Fruit fly (Drosophila melanogaster) whole organism, embryonic: ENCODE measurements around the gene CG45218.

Source experiments
- Abd-B ChIP-seq: fragments of 200-800 bp; sonication (Bioruptor generic); optimal IDR thresholded peaks from 2 replicates; lab custom pipeline; 2018; ENCODE audit warnings: missing biosample characterization, mild to moderate bottlenecking, missing genetic modification characterization, moderate library complexity
- Atf-2 ChIP-seq: fragments of 200-800 bp; sonication (Bioruptor generic); optimal IDR thresholded peaks from 2 replicates; lab custom pipeline; 2016; ENCODE audit warnings: missing biosample characterization, missing genetic modification characterization
- CG1024 ChIP-seq: fragments of 200-800 bp; sonication (Bioruptor generic); IDR thresholded peaks from 2 replicates; pipeline ENCODE4 v1.3.6; 2022; ENCODE audit warnings: missing biosample characterization, missing genetic modification characterization
- CG11695 ChIP-seq: fragments of 200-800 bp; sonication (Bioruptor generic); IDR thresholded peaks from 3 replicates; pipeline ENCODE4 v1.3.6; 2022; ENCODE audit warnings: missing biosample characterization, missing genetic modification characterization
- CG12219 ChIP-seq: fragments of 200-800 bp; sonication (Bioruptor generic); optimal IDR thresholded peaks from 3 replicates; lab custom pipeline; 2018; ENCODE audit warnings: missing biosample characterization, mild to moderate bottlenecking, missing genetic modification characterization
- CG12236 ChIP-seq: fragments of 200-800 bp; sonication (Bioruptor generic); optimal IDR thresholded peaks from 2 replicates; lab custom pipeline; 2016; ENCODE audit warnings: missing biosample characterization, missing genetic modification characterization
- CG12744 ChIP-seq: fragments of 200-800 bp; sonication (Bioruptor generic); optimal IDR thresholded peaks from 2 replicates; lab custom pipeline; 2016; ENCODE audit warnings: missing biosample characterization, missing genetic modification characterization
- CG13296 ChIP-seq: fragments of 200-800 bp; sonication (Bioruptor generic); optimal IDR thresholded peaks from 3 replicates; lab custom pipeline; 2018; ENCODE audit warnings: missing biosample characterization, mild to moderate bottlenecking, missing genetic modification characterization
- CG1603 ChIP-seq: fragments of 200-800 bp; sonication (Bioruptor generic); optimal IDR thresholded peaks from 2 replicates; lab custom pipeline; 2019; ENCODE audit warnings: missing biosample characterization, mild to moderate bottlenecking, missing genetic modification characterization, moderate library complexity
- CG17186 ChIP-seq: fragments of 200-800 bp; sonication (Bioruptor generic); optimal IDR thresholded peaks from 3 replicates; lab custom pipeline; 2017; ENCODE audit warnings: missing biosample characterization, missing genetic modification reagents, missing genetic modification characterization
- CG17359 ChIP-seq: fragments of 200-800 bp; sonication (Bioruptor generic); optimal IDR thresholded peaks from 3 replicates; lab custom pipeline; 2018; ENCODE audit warnings: missing biosample characterization, mild to moderate bottlenecking, missing genetic modification characterization, moderate library complexity
- CG2116 ChIP-seq: fragments of 200-800 bp; sonication (Bioruptor generic); optimal IDR thresholded peaks from 3 replicates; lab custom pipeline; 2018; ENCODE audit warnings: missing biosample characterization, mild to moderate bottlenecking, missing genetic modification characterization
- CG2202 ChIP-seq: fragments of 200-800 bp; sonication (Bioruptor generic); optimal IDR thresholded peaks from 2 replicates; lab custom pipeline; 2018; ENCODE audit warnings: missing biosample characterization, mild to moderate bottlenecking, missing genetic modification characterization
- CG3065 ChIP-seq: fragments of 200-800 bp; sonication (Bioruptor generic); optimal IDR thresholded peaks from 2 replicates; lab custom pipeline; 2016; ENCODE audit warnings: missing biosample characterization, missing genetic modification characterization
- CG33557 ChIP-seq: fragments of 200-800 bp; sonication (Bioruptor generic); optimal IDR thresholded peaks from 2 replicates; lab custom pipeline; 2019; ENCODE audit warnings: missing biosample characterization, mild to moderate bottlenecking, missing genetic modification characterization, moderate library complexity
- CG4404 ChIP-seq: fragments of 200-800 bp; sonication (Bioruptor generic); IDR thresholded peaks from 2 replicates; pipeline ENCODE4 v1.3.6; 2022; ENCODE audit warnings: missing biosample characterization, missing genetic modification characterization
- CG4617 ChIP-seq: fragments of 200-800 bp; sonication (Bioruptor generic); optimal IDR thresholded peaks from 3 replicates; lab custom pipeline; 2016; ENCODE audit warnings: missing biosample characterization, missing genetic modification characterization, borderline replicate concordance
- CG6689 ChIP-seq: fragments of 200-800 bp; sonication (Bioruptor generic); IDR thresholded peaks from 2 replicates; pipeline ENCODE4 v1.3.6; 2022; ENCODE audit warnings: missing biosample characterization, missing genetic modification characterization
- CG6813 ChIP-seq: fragments of 200-800 bp; sonication (Bioruptor generic); optimal IDR thresholded peaks from 2 replicates; lab custom pipeline; 2017; ENCODE audit warnings: missing biosample characterization, missing genetic modification characterization, mild to moderate bottlenecking, moderate library complexity, missing genetic modification reagents
- CG7357 ChIP-seq: fragments of 200-800 bp; sonication (Bioruptor generic); IDR thresholded peaks from 3 replicates; pipeline ENCODE4 v1.3.6; 2022; ENCODE audit warnings: missing biosample characterization, missing genetic modification characterization
- Dll ChIP-seq: fragments of 200-800 bp; sonication (Bioruptor generic); IDR thresholded peaks from 4 replicates; pipeline ENCODE4 v1.3.6; 2022; ENCODE audit warnings: missing biosample characterization, missing genetic modification characterization; ENCODE audit not compliant: partially characterized antibody
- Dref ChIP-seq: fragments of 200-800 bp; sonication (Bioruptor generic); IDR thresholded peaks from 2 replicates; pipeline ENCODE4 v1.3.6; 2022; ENCODE audit warnings: missing biosample characterization, missing genetic modification characterization
- ERR ChIP-seq: fragments of 200-800 bp; sonication (Bioruptor generic); optimal IDR thresholded peaks from 2 replicates; lab custom pipeline; 2016; ENCODE audit warnings: missing biosample characterization, missing genetic modification characterization
- Gug ChIP-seq: fragments of 200-800 bp; sonication (Bioruptor generic); IDR thresholded peaks from 4 replicates; pipeline ENCODE4 v1.3.6; 2022; ENCODE audit warnings: missing biosample characterization, missing genetic modification characterization
- HHEX ChIP-seq: fragments of 200-800 bp; sonication (Bioruptor generic); optimal IDR thresholded peaks from 3 replicates; lab custom pipeline; 2017; ENCODE audit warnings: missing biosample characterization, mild to moderate bottlenecking, missing genetic modification characterization, missing genetic modification reagents
- MBD-R2 ChIP-seq: fragments of 200-800 bp; sonication (Bioruptor generic); IDR thresholded peaks from 2 replicates; pipeline ENCODE4 v1.3.6; 2022; ENCODE audit warnings: missing biosample characterization, missing genetic modification characterization
- Med ChIP-seq: fragments of 200-800 bp; sonication (Bioruptor generic); peaks from one replicate; lab custom pipeline; 2016; ENCODE audit warnings: missing biosample characterization, missing genetic modification characterization, mild to moderate bottlenecking, inconsistent platforms, moderate library complexity
- Rfx ChIP-seq: fragments of 200-800 bp; sonication (Bioruptor generic); IDR thresholded peaks from 2 replicates; pipeline ENCODE4 v1.3.6; 2022; ENCODE audit warnings: missing biosample characterization, missing genetic modification characterization
- Sin3A ChIP-seq: fragments of >200 bp; optimal IDR thresholded peaks from 2 replicates; lab custom pipeline; 2018
- Xrp1 ChIP-seq: fragments of 200-800 bp; sonication (Bioruptor generic); IDR thresholded peaks from 2 replicates; pipeline ENCODE4 v1.3.6; 2022; ENCODE audit warnings: missing biosample characterization, missing genetic modification characterization
- ato ChIP-seq: fragments of 200-800 bp; sonication (Bioruptor generic); IDR thresholded peaks from 2 replicates; pipeline ENCODE4 v1.3.6; 2022; ENCODE audit warnings: missing biosample characterization, missing genetic modification characterization; ENCODE audit not compliant: partially characterized antibody
- bbx ChIP-seq: fragments of 200-800 bp; sonication (Bioruptor generic); IDR thresholded peaks from 2 replicates; pipeline ENCODE4 v1.3.6; 2022; ENCODE audit warnings: missing biosample characterization, missing genetic modification characterization; ENCODE audit not compliant: partially characterized antibody
- caup ChIP-seq: fragments of 200-800 bp; sonication (Bioruptor generic); optimal IDR thresholded peaks from 3 replicates; lab custom pipeline; 2017; ENCODE audit warnings: missing biosample characterization, mild to moderate bottlenecking, missing genetic modification characterization, moderate library complexity; ENCODE audit not compliant: severe bottlenecking
- chinmo ChIP-seq: fragments of 200-800 bp; sonication (Bioruptor generic); IDR thresholded peaks from 4 replicates; pipeline ENCODE4 v1.3.6; 2022; ENCODE audit warnings: missing biosample characterization, missing genetic modification characterization; ENCODE audit not compliant: partially characterized antibody
- disco-r ChIP-seq: fragments of 200-800 bp; sonication (Bioruptor generic); optimal IDR thresholded peaks from 2 replicates; lab custom pipeline; 2016; ENCODE audit warnings: missing biosample characterization, missing genetic modification characterization
- emc ChIP-seq: fragments of 200-800 bp; sonication (Bioruptor generic); optimal IDR thresholded peaks from 2 replicates; lab custom pipeline; 2016; ENCODE audit warnings: missing biosample characterization, missing genetic modification characterization
- eve ChIP-seq, 2 experiments: fragments of >200 bp; optimal IDR thresholded peaks; 2 replicates each; lab custom pipeline; 2017; ENCODE audit warnings: missing biosample characterization in 2 of 2, missing genetic modification characterization in 2 of 2
- exex ChIP-seq: fragments of 200-800 bp; sonication (Bioruptor generic); optimal IDR thresholded peaks from 4 replicates; lab custom pipeline; 2018; ENCODE audit warnings: missing biosample characterization, mild to moderate bottlenecking, missing genetic modification characterization, moderate library complexity
- ftz-f1 ChIP-seq: fragments of 200-800 bp; sonication (Bioruptor generic); optimal IDR thresholded peaks from 2 replicates; lab custom pipeline; 2016; ENCODE audit warnings: missing biosample characterization, missing genetic modification characterization
- gfzf ChIP-seq: fragments of 200-800 bp; sonication (Bioruptor generic); optimal IDR thresholded peaks from 2 replicates; lab custom pipeline; 2016; ENCODE audit warnings: missing biosample characterization, mild to moderate bottlenecking, missing genetic modification characterization, moderate library complexity
- jigr1 ChIP-seq: fragments of 200-800 bp; sonication (Bioruptor generic); IDR thresholded peaks from 3 replicates; pipeline ENCODE4 v1.3.6; 2022; ENCODE audit warnings: missing biosample characterization, missing genetic modification characterization
- lbe ChIP-seq: fragments of 200-800 bp; sonication (Bioruptor generic); optimal IDR thresholded peaks from 2 replicates; lab custom pipeline; 2016; ENCODE audit warnings: missing biosample characterization, mild to moderate bottlenecking, missing genetic modification characterization
- nau ChIP-seq: fragments of 200-800 bp; sonication (Bioruptor generic); optimal IDR thresholded peaks from 3 replicates; lab custom pipeline; 2017; ENCODE audit warnings: missing biosample characterization, mild to moderate bottlenecking, missing genetic modification characterization, missing genetic modification reagents
- org-1 ChIP-seq: fragments of 200-800 bp; sonication (Bioruptor generic); optimal IDR thresholded peaks from 2 replicates; lab custom pipeline; 2017; ENCODE audit warnings: missing biosample characterization, missing genetic modification characterization
- pum ChIP-seq: fragments of 200-800 bp; sonication (Bioruptor generic); optimal IDR thresholded peaks from 2 replicates; lab custom pipeline; 2016; ENCODE audit warnings: missing biosample characterization, missing genetic modification characterization
- pzg ChIP-seq: fragments of 200-800 bp; sonication (Bioruptor generic); optimal IDR thresholded peaks from 3 replicates; lab custom pipeline; 2018; ENCODE audit warnings: missing biosample characterization, mild to moderate bottlenecking, missing genetic modification characterization, moderate library complexity
- schlank ChIP-seq: fragments of 200-800 bp; sonication (Bioruptor generic); optimal IDR thresholded peaks from 2 replicates; lab custom pipeline; 2018; ENCODE audit warnings: missing biosample characterization, mild to moderate bottlenecking, missing genetic modification characterization
- ttk ChIP-seq: fragments of 200-800 bp; sonication (Bioruptor generic); IDR thresholded peaks from 2 replicates; pipeline ENCODE4 v2.1.2; 2022; ENCODE audit warnings: missing biosample characterization, missing genetic modification characterization
- zfh2 ChIP-seq: fragments of 200-800 bp; sonication (Bioruptor generic); optimal IDR thresholded peaks from 2 replicates; lab custom pipeline; 2016; ENCODE audit warnings: missing biosample characterization, missing genetic modification characterization

Gene CG45218

dm6 chr3R:15328083-15328779 is 37.6 kb upstream of the CG45218 start, which contains the start of the genes CG6236 and ea (continued):
- TF ChIP-seq pum (GFP tag; lab: Kevin White, UChicago) (no peak), jigr1 (GFP tag; lab: Robert Waterston, UW) (no peak), lbe (GFP tag; lab: Kevin White, UChicago) (no peak), pzg (GFP tag; lab: Kevin White, UChicago) (peak; percentile 79), CG33557 (GFP tag; lab: Kevin White, UChicago) (no peak), CG12744 (GFP tag; lab: Kevin White, UChicago) (no peak), nau (GFP tag; lab: Kevin White, UChicago) (no peak), org-1 (GFP tag; lab: Kevin White, UChicago) (no peak), CG13296 (GFP tag; lab: Kevin White, UChicago) (peak; percentile 1), CG1603 (tag; lab: Kevin White, UChicago) (peak; percentile 4), ERR (GFP tag; lab: Kevin White, UChicago) (no peak), ato (GFP tag; lab: Robert Waterston, UW) (no peak), Med (GFP tag; lab: Kevin White, UChicago) (peak; percentile 43), gfzf (GFP tag; lab: Kevin White, UChicago) (peak; percentile 78), ttk (GFP tag; lab: Robert Waterston, UW) (no peak), CG7357 (GFP tag; lab: Robert Waterston, UW) (no peak), exex (tag; lab: Kevin White, UChicago) (no peak), HHEX (GFP tag; lab: Kevin White, UChicago) (no peak), zfh2 (GFP tag; lab: Kevin White, UChicago) (no peak), Rfx (GFP tag; lab: Robert Waterston, UW) (no peak), schlank (tag; lab: Kevin White, UChicago) (no peak), chinmo (GFP tag; lab: Robert Waterston, UW) (no peak), eve (GFP tag; optimal IDR thresholded peaks at IDR 0.05; lab: Kevin White, UChicago) (no peak), CG2202 (tag; lab: Kevin White, UChicago) (no peak), CG17186 (GFP tag; lab: Kevin White, UChicago) (peak; percentile 36), Atf-2 (GFP tag; lab: Kevin White, UChicago) (no peak), Dref (GFP tag; lab: Robert Waterston, UW) (no peak), CG11695 (GFP tag; lab: Robert Waterston, UW) (no peak)

- TF ChIP-seq CG17186 (GFP tag; lab: Kevin White, UChicago) (peak; percentile 55), bbx (GFP tag; lab: Robert Waterston, UW) (0 out of 2 replicates have a peak, but pooled peaks have one; percentile 7), CG1024 (GFP tag; lab: Robert Waterston, UW) (no peak), CG2116 (GFP tag; lab: Kevin White, UChicago) (no peak), CG6813 (GFP tag; lab: Kevin White, UChicago) (no peak), CG4617 (GFP tag; lab: Kevin White, UChicago) (peak; percentile 82), Med (GFP tag; lab: Kevin White, UChicago) (peak; percentile 11), CG12236 (GFP tag; lab: Kevin White, UChicago) (no peak), CG3065 (no peak), CG4404 (GFP tag; lab: Robert Waterston, UW) (no peak), Dll (GFP tag; lab: Robert Waterston, UW) (0 out of 4 replicates have a peak, but pooled peaks have one; percentile 25), pzg (GFP tag; lab: Kevin White, UChicago) (peak; percentile 50), Sin3A (lab: Kevin White, UChicago) (peak; percentile 0), Xrp1 (GFP tag; lab: Robert Waterston, UW) (no peak), CG6689 (GFP tag; lab: Robert Waterston, UW) (no peak), ftz-f1 (no peak), emc (GFP tag; lab: Kevin White, UChicago) (no peak), CG12219 (GFP tag; lab: Kevin White, UChicago) (no peak), CG17359 (no peak), MBD-R2 (peak; percentile 48), caup (GFP tag; lab: Kevin White, UChicago) (no peak), disco-r (no peak), Gug (GFP tag; lab: Robert Waterston, UW) (no peak), Abd-B (GFP tag; lab: Kevin White, UChicago) (no peak)
Measured at dm6 chr3R:15320747-15321085, 30.1 kb upstream of the CG45218 start, which contains the start of gene ear. Gene ear, plus strand, starts transcription at chr3R:15320756.
